Worm (Caenorhabditis elegans): ENCODE results near the gene lsm-7.
A peak's percentile ranks its signal among the peaks of the same experiment; 100 is the strongest.

lsm-7 gene

DNA sequence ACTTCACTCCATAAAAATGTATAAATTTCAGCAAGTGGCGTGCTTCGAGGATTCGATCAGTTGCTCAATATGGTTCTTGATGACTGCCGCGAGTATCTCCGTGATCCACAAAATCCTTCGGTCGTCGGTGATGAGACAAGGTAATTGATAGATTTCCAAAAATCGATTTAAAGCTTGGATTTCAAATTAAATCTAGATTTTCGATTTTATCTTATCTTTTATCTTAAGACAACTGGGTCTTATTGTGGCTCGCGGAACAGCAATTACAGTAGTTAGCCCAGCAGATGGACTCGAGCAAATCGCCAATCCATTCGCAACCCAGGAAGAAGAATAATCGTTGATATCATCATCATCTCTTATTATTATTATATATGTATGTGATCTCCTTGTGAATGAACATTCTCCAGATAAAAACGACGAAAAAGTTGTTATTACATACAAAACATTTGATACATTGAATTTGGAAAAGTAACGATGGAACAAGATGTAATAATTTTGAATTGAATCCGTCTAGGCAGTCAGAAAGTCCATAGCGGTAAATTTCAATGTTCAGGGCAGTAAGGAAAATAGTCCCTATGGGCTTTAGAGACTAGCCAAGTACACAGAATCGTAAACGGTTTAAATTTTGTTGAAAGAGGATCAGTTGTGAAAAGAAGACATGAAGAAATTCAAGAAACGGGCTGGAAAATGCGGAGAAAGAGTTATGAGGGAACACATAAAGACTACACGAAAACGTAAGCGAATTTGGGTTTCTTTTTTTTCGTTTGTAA lies 660 bp downstream of the lsm-7 start (continued):
- peak; percentile 75 for TF ChIP-seq T26A8.4 (GFP tag; IDR thresholded peaks at IDR 0.05)
- TF ChIP-seq T20F7.1 (GFP tag; optimal IDR thresholded peaks at IDR 0.05): peak; percentile 63
- peak; percentile 7; the same call in 1 of the 2 replicates for TF ChIP-seq lin-1 (GFP tag; IDR thresholded peaks at IDR 0.05)
- peak; percentile 44; the same call in 1 of the 2 replicates for TF ChIP-seq arid-1 (GFP tag; conservative IDR thresholded peaks at IDR 0.05)
- TF ChIP-seq nhr-102 (tag; optimal IDR thresholded peaks at IDR 0.05): peak; percentile 35
- TF ChIP-seq mes-2 (tag; optimal IDR thresholded peaks at IDR 0.05; ENCODE audit: poor library complexity, severe bottlenecking): peak; percentile 25
- TF ChIP-seq Y105C5A.15 (GFP tag; IDR thresholded peaks at IDR 0.05): no peak
- TF ChIP-seq vab-7 (GFP tag; IDR thresholded peaks at IDR 0.05): peak; percentile 18; the same call in 1 of the 2 replicates
- peak; percentile 2 for TF ChIP-seq duxl-1 (tag; optimal IDR thresholded peaks at IDR 0.05; ENCODE audit: poor library complexity)
- TF ChIP-seq mxl-2 (GFP tag; conservative IDR thresholded peaks at IDR 0.05): no peak
- no peak for TF ChIP-seq ceh-32 (tag; optimal IDR thresholded peaks at IDR 0.05; ENCODE audit: poor library complexity)
- peak; percentile 66; the same call in 1 of the 2 replicates for TF ChIP-seq pha-4 (GFP tag; IDR thresholded peaks at IDR 0.05)
- no peak for TF ChIP-seq pha-4 (tag; optimal IDR thresholded peaks at IDR 0.05)
- TF ChIP-seq nhr-77 (tag; optimal IDR thresholded peaks at IDR 0.05): peak; percentile 70
- TF ChIP-seq skn-1 (tag; optimal IDR thresholded peaks at IDR 0.05): no peak
- no peak for TF ChIP-seq jun-1 (tag; optimal IDR thresholded peaks at IDR 0.05)
- TF ChIP-seq spr-1 (tag; optimal IDR thresholded peaks at IDR 0.05): peak; percentile 20
- TF ChIP-seq ztf-7 (tag; optimal IDR thresholded peaks at IDR 0.05): no peak
- peak; percentile 62 for TF ChIP-seq tra-1 (GFP tag; IDR thresholded peaks at IDR 0.05)
- TF ChIP-seq zip-11 (GFP tag; IDR thresholded peaks at IDR 0.05): no peak
- TF ChIP-seq cey-2 (tag; optimal IDR thresholded peaks at IDR 0.05; ENCODE audit: borderline replicate concordance, insufficient read depth): no peak
- peak in 1 of 2 experiments; percentile 23 for TF ChIP-seq hif-1 (tag; optimal IDR thresholded peaks at IDR 0.05)

DNA sequence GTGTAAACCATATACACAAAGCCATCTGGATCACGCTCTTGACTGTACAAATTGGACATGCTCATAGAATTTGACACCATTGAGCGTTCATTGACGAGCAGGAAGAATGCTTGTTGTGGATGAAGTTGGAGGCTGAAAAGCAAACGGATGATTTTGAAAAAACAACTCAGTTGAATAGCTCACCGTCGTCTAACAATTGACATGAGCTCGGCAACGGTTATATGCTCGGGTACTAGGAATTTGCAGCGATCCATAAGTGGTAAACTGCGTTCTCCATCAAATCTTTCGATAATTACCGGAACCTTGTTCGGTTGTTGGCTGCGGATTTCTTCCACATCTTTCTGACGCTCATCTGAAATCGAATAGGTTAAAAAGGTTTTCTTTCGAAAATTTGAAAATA lies 1.5 kb downstream of the lsm-7 start:
- peak in 1 of 2 experiments; percentile 42 for TF ChIP-seq unc-62 (GFP tag; optimal IDR thresholded peaks at IDR 0.05 in 1 of 2)
- no peak for TF ChIP-seq unc-62 (tag; optimal IDR thresholded peaks at IDR 0.05)
- TF ChIP-seq zag-1 (tag; optimal IDR thresholded peaks at IDR 0.05): no peak
- no peak for TF ChIP-seq ama-1 (optimal IDR thresholded peaks at IDR 0.05)
- TF ChIP-seq lin-1 (GFP tag; IDR thresholded peaks at IDR 0.05): no peak
- no peak for TF ChIP-seq ZK546.5 (tag; optimal IDR thresholded peaks at IDR 0.05)
- TF ChIP-seq daf-8 (GFP tag; IDR thresholded peaks at IDR 0.05): no peak

DNA sequence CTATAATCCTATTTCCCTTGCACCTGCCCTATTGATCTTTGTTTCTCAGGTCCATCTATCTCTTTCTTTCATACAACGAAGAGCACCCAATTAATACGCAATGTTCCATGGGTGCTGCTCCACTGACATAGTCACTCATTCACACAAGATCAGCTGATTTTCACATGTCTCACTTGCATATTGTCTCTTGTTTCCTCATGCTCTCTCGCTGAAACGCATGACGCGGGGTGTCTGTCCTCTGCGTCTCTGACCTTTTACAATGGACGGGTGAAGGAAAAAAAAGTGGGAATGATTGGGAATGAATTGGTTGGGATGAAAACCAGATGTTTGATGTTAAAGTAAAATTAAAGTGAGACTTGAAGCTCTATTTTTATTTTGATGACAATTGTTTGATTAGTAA lies 2.0 kb downstream of the lsm-7 start:
- TF ChIP-seq madf-9 (GFP tag; conservative IDR thresholded peaks at IDR 0.05) (peak; percentile 57; the same call in 1 of the 2 replicates), daf-12 (tag; optimal IDR thresholded peaks at IDR 0.05) (no peak), Y5F2A.4 (GFP tag; optimal IDR thresholded peaks at IDR 0.05) (no peak), hmg-1.1 (GFP tag; IDR thresholded peaks at IDR 0.05) (peak; percentile 78), lin-1 (GFP tag; IDR thresholded peaks at IDR 0.05) (0 out of 2 replicates have a peak, but pooled peaks have one; percentile 54), Y48G9A.11 (GFP tag; IDR thresholded peaks at IDR 0.05) (no peak), F26F4.8 (GFP tag; conservative IDR thresholded peaks at IDR 0.05) (no peak), ctbp-1 (GFP tag; IDR thresholded peaks at IDR 0.05) (peak; percentile 80), zfp-2 (tag; optimal IDR thresholded peaks at IDR 0.05) (no peak), nhr-48 (tag; optimal IDR thresholded peaks at IDR 0.05) (peak; percentile 81), lsy-2 (tag; optimal IDR thresholded peaks at IDR 0.05) (peak; percentile 85 to 90), gei-8 (GFP tag; optimal IDR thresholded peaks at IDR 0.05) (peak; percentile 4), hif-1 (tag; optimal IDR thresholded peaks at IDR 0.05) (peak in 1 of 2 experiments; percentile 62), D1046.2 (GFP tag; IDR thresholded peaks at IDR 0.05) (no peak), skn-1 (tag; optimal IDR thresholded peaks at IDR 0.05) (peak; percentile 9), snpc-1.2 (GFP tag; IDR thresholded peaks at IDR 0.05) (peak; percentile 33; the same call in 1 of the 2 replicates), egl-43 (GFP tag; IDR thresholded peaks at IDR 0.05) (peak; percentile 73; the same call in 1 of the 2 replicates), attf-4 (tag; optimal IDR thresholded peaks at IDR 0.05) (peak; percentile 62), snpc-4 (tag; optimal IDR thresholded peaks at IDR 0.05) (no peak), mxl-3 (GFP tag; optimal IDR thresholded peaks at IDR 0.05) (peak; percentile 80), mes-2 (tag; optimal IDR thresholded peaks at IDR 0.05; ENCODE audit: poor library complexity, severe bottlenecking) (peak; percentile 75), F10B5.3 (tag; optimal IDR thresholded peaks at IDR 0.05) (no peak), nhr-102 (tag; optimal IDR thresholded peaks at IDR 0.05) (peak; percentile 43), lin-13 (GFP tag; optimal IDR thresholded peaks at IDR 0.05) (peak; percentile 58)

Measured in whole organism, L4 larva.